Worm (Caenorhabditis elegans) whole organism, young adult: ENCODE measurements around the gene T10B5.7.
"Not testable (repeated sequence)": the region's sequence is repeated elsewhere in the genome, so short reads cannot be mapped to it uniquely, and the experiment has no call there.

Experiments
- B0261.1 ChIP-seq: sonication (generic microtip); optimal IDR thresholded peaks from 2 replicates; lab custom pipeline; 2016; ENCODE audit warnings: mild to moderate bottlenecking, missing genetic modification characterization, moderate library complexity, missing compliant biosample characterization
- F10E7.11 ChIP-seq: sonication (generic microtip); optimal IDR thresholded peaks from 2 replicates; lab custom pipeline; 2017; ENCODE audit warnings: mild to moderate bottlenecking, missing genetic modification characterization, moderate library complexity, missing compliant biosample characterization
- F33H1.4 ChIP-seq: fragments of 200-800 bp; sonication (Bioruptor generic); IDR thresholded peaks from 2 replicates; pipeline ENCODE4 v1.3.6; 2022; ENCODE audit warnings: missing genetic modification reagents, missing genetic modification characterization, missing compliant biosample characterization
- F37B4.10 ChIP-seq: fragments of 200-800 bp; sonication (Bioruptor generic); IDR thresholded peaks from 2 replicates; pipeline ENCODE4 v1.3.6; 2022; ENCODE audit warnings: missing genetic modification characterization, missing compliant biosample characterization
- Y67H2A.10 ChIP-seq: fragments of 200-800 bp; sonication (Bioruptor generic); conservative IDR thresholded peaks from 2 replicates; pipeline ENCODE4 v1.3.6; 2022; ENCODE audit warnings: missing genetic modification reagents, missing genetic modification characterization, missing compliant biosample characterization
- Y95B8A.8 ChIP-seq: fragments of 200-800 bp; sonication (Bioruptor generic); IDR thresholded peaks from 2 replicates; pipeline ENCODE4 v1.3.6; 2022; ENCODE audit warnings: missing genetic modification reagents, missing genetic modification characterization, missing compliant biosample characterization
- akir-1 ChIP-seq: fragments of 200-800 bp; sonication (Bioruptor generic); optimal IDR thresholded peaks from 2 replicates; lab custom pipeline; 2018; ENCODE audit warnings: mild to moderate bottlenecking, missing genetic modification characterization, moderate library complexity, missing compliant biosample characterization
- ama-1 ChIP-seq, 3 experiments: fragments of 150-350 bp in 1 of 3; sonication (generic microtip) in 2 of 3; optimal IDR thresholded peaks; 2 replicates each; lab custom pipeline; 2014 to 2018; ENCODE audit warnings: missing biosample characterization in 2 of 3, missing genetic modification characterization in 2 of 3, missing genetic modification reagents in 2 of 3
- aptf-2 ChIP-seq: fragments of 200-800 bp; sonication (Bioruptor generic); conservative IDR thresholded peaks from 2 replicates; pipeline ENCODE4 v1.3.6; 2022; ENCODE audit warnings: missing genetic modification reagents, missing genetic modification characterization, missing compliant biosample characterization
- atf-7 ChIP-seq: sonication (generic microtip); optimal IDR thresholded peaks from 2 replicates; lab custom pipeline; 2017; ENCODE audit warnings: mild to moderate bottlenecking, missing genetic modification characterization, missing compliant biosample characterization
- ccch-3 ChIP-seq: fragments of 200-800 bp; sonication (Bioruptor generic); optimal IDR thresholded peaks from 2 replicates; lab custom pipeline; 2018; ENCODE audit warnings: mild to moderate bottlenecking, missing genetic modification characterization, missing compliant biosample characterization
- dox-1 ChIP-seq: fragments of 200-800 bp; sonication (Bioruptor generic); IDR thresholded peaks from 2 replicates; pipeline ENCODE4 v1.3.6; 2022; ENCODE audit warnings: missing genetic modification reagents, missing genetic modification characterization, missing compliant biosample characterization
- efl-1 ChIP-seq: fragments of 150-350 bp; optimal IDR thresholded peaks from 2 replicates; lab custom pipeline; 2014; ENCODE audit warnings: missing biosample characterization, missing genetic modification reagents, missing genetic modification characterization
- him-1 ChIP-seq: sonication (generic microtip); optimal IDR thresholded peaks from 2 replicates; lab custom pipeline; 2016; ENCODE audit warnings: missing genotype, missing genetic modification reagents, missing genetic modification characterization, missing compliant biosample characterization
- hmg-20 ChIP-seq: fragments of 200-800 bp; sonication (Bioruptor generic); IDR thresholded peaks from 2 replicates; pipeline ENCODE4 v1.3.6; 2022; ENCODE audit warnings: missing genetic modification reagents, missing genetic modification characterization, missing compliant biosample characterization
- let-526 ChIP-seq: fragments of 200-800 bp; sonication (Bioruptor generic); IDR thresholded peaks from 2 replicates; pipeline ENCODE4 v1.3.6; 2022; ENCODE audit warnings: missing genetic modification reagents, missing genetic modification characterization, missing compliant biosample characterization
- lin-35 ChIP-seq, 3 experiments: fragments of 150-350 bp in 2 of 3; sonication (generic microtip) in 1 of 3; optimal IDR thresholded peaks; 2 replicates each; lab custom pipeline; 2014 to 2018; ENCODE audit warnings: missing biosample characterization in 3 of 3, missing genetic modification characterization in 3 of 3, missing genetic modification reagents in 3 of 3
- lsl-1 ChIP-seq: fragments of 200-800 bp; sonication (Bioruptor generic); optimal IDR thresholded peaks from 2 replicates; lab custom pipeline; 2018; ENCODE audit warnings: mild to moderate bottlenecking, missing genetic modification characterization, moderate library complexity, missing compliant biosample characterization
- madf-3 ChIP-seq: fragments of 200-800 bp; sonication (Bioruptor generic); IDR thresholded peaks from 2 replicates; pipeline ENCODE4 v1.3.6; 2022; ENCODE audit warnings: missing genetic modification reagents, missing genetic modification characterization, missing compliant biosample characterization
- madf-8 ChIP-seq: fragments of 200-800 bp; sonication (Bioruptor generic); conservative IDR thresholded peaks from 2 replicates; pipeline ENCODE4 v1.3.6; 2022; ENCODE audit warnings: missing genetic modification reagents, missing genetic modification characterization, missing compliant biosample characterization
- mcd-1 ChIP-seq: fragments of 200-800 bp; sonication (Bioruptor generic); IDR thresholded peaks from 2 replicates; pipeline ENCODE4 v1.3.6; 2022; ENCODE audit warnings: missing genetic modification reagents, missing genetic modification characterization, missing compliant biosample characterization
- mxl-1 ChIP-seq: sonication (generic microtip); optimal IDR thresholded peaks from 2 replicates; lab custom pipeline; 2016; ENCODE audit warnings: missing genetic modification characterization, missing compliant biosample characterization
- nfya-1 ChIP-seq: sonication (generic microtip); optimal IDR thresholded peaks from 2 replicates; lab custom pipeline; 2017; ENCODE audit warnings: antibody characterized with exemption, missing compliant biosample characterization, missing genetic modification characterization, borderline replicate concordance; ENCODE audit not compliant: insufficient read depth
- nfyb-1 ChIP-seq: fragments of 200-800 bp; sonication (Bioruptor generic); IDR thresholded peaks from 2 replicates; pipeline ENCODE4 v1.3.6; 2022; ENCODE audit warnings: missing genetic modification reagents, missing genetic modification characterization, missing compliant biosample characterization
- nhr-80 ChIP-seq: sonication (generic microtip); optimal IDR thresholded peaks from 2 replicates; lab custom pipeline; 2016; ENCODE audit warnings: missing genetic modification characterization, missing compliant biosample characterization
- nhr-90 ChIP-seq: sonication (generic microtip); optimal IDR thresholded peaks from 2 replicates; lab custom pipeline; 2016; ENCODE audit warnings: missing genotype, mild to moderate bottlenecking, missing genetic modification characterization, missing compliant biosample characterization
- sdz-38 ChIP-seq: sonication (generic microtip); optimal IDR thresholded peaks from 2 replicates; lab custom pipeline; 2016; ENCODE audit warnings: missing genotype, missing genetic modification characterization, missing compliant biosample characterization
- snpc-1.1 ChIP-seq: sonication (generic microtip); optimal IDR thresholded peaks from 2 replicates; lab custom pipeline; 2017; ENCODE audit warnings: missing genetic modification characterization, mild to moderate bottlenecking, missing compliant biosample characterization, antibody characterized with exemption, moderate library complexity, missing genotype, missing genetic modification reagents; ENCODE audit not compliant: insufficient read depth
- sptf-2 ChIP-seq: fragments of 200-800 bp; sonication (Bioruptor generic); optimal IDR thresholded peaks from 2 replicates; lab custom pipeline; 2018; ENCODE audit warnings: mild to moderate bottlenecking, missing genetic modification characterization, missing compliant biosample characterization
- zfh-2 ChIP-seq: fragments of 200-800 bp; sonication (Bioruptor generic); conservative IDR thresholded peaks from 2 replicates; pipeline ENCODE4 v1.3.6; 2022; ENCODE audit warnings: missing genetic modification reagents, missing genetic modification characterization, missing compliant biosample characterization
- ztf-18 ChIP-seq: sonication (generic microtip); optimal IDR thresholded peaks from 2 replicates; lab custom pipeline; 2016; ENCODE audit warnings: missing genotype, mild to moderate bottlenecking, missing genetic modification characterization, missing compliant biosample characterization
- ztf-26 ChIP-seq: sonication (generic microtip); optimal IDR thresholded peaks from 2 replicates; lab custom pipeline; 2017; ENCODE audit warnings: missing genetic modification characterization, missing compliant biosample characterization

T10B5.7 gene

DNA sequence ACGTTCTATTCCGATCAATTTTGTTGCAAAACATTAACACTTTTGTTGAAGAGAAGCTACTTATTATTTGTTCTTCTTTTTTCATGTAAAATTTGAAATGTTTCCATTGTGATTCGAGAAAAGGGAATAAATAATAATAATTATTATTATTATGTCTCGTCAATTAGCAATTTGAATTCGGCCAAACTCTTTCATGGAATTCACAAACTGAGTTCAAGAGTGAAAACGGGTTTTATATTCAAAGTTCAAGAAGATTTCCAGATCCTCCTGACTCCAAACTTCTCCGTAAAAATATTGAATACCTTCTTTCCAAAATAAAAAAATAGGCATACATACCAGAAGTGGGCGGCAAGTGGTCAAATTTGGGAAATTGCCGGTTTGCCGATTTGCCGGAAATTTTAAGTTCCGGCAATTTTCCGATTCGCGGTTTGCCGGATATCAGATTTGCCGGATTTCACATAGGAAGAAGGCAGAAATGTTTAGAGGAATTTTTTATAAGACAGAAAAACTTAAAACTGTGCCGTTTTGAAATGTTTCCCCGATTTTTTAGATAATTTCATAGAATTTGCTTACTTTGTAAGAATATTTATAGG, 40.2 kb upstream of the T10B5.7 start:
- no peak for TF ChIP-seq let-526 (GFP tag; lab: Robert Waterston, UW)
- TF ChIP-seq madf-3 (GFP tag; lab: Robert Waterston, UW), result no peak
- peak; percentile 29 for TF ChIP-seq ama-1 (optimal IDR thresholded peaks at IDR 0.05; lab: Kevin White, UChicago)
- TF ChIP-seq ama-1 (GFP tag; optimal IDR thresholded peaks at IDR 0.05; lab: Kevin White, UChicago), result no peak
- 0 out of 2 replicates have a peak, but pooled peaks have one; percentile 35 for TF ChIP-seq zfh-2 (GFP tag; lab: Robert Waterston, UW)
- TF ChIP-seq lin-35 (GFP tag; optimal IDR thresholded peaks at IDR 0.05; lab: Kevin White, UChicago), result no peak
- no peak for TF ChIP-seq nhr-80
- peak; percentile 15 for TF ChIP-seq sptf-2
- TF ChIP-seq Y67H2A.10 (GFP tag; lab: Robert Waterston, UW), result no peak
- peak; percentile 14 for TF ChIP-seq ztf-26
- peak; percentile 32; the same call in 1 of the 2 replicates for TF ChIP-seq dox-1 (GFP tag; lab: Robert Waterston, UW)
- TF ChIP-seq aptf-2 (GFP tag; lab: Robert Waterston, UW), result no peak
- no peak for TF ChIP-seq hmg-20 (GFP tag; lab: Robert Waterston, UW)
- TF ChIP-seq F37B4.10 (GFP tag; lab: Robert Waterston, UW), result no peak
- TF ChIP-seq ztf-18 (tag; lab: Kevin White, UChicago), result no peak
- TF ChIP-seq sdz-38 (tag; lab: Kevin White, UChicago), result no peak

DNA sequence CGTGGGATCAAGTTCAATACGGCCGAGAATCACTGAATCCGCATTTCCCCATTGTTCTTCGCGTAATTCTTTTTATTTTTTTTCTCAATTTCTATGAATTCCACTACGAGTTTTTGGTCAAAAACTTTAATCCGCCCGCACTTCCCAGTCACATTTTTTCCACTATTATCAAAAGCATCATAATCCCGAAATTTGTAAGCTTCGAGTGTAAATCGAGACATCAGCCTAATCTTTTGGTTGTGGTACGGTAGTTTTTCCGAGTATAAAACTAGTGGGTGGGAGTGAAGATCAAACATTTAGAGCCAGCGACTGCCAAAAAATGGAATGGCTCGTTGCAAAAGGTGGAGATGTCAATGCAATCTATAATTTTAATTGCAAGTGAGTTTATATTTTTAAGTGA, 38.8 kb upstream of the T10B5.7 start, which contains the start of gene srt-42:
Gene srt-42, plus strand, starts transcription at position 301 of the 400 bp plus-strand sequence.
- TF ChIP-seq F33H1.4 (GFP tag; lab: Robert Waterston, UW) (no peak), ccch-3 (GFP tag; lab: Kevin White, UChicago) (no peak), lsl-1 (GFP tag; lab: Kevin White, UChicago) (no peak), akir-1 (no peak), F10E7.11 (tag; lab: Kevin White, UChicago) (no peak), Y95B8A.8 (GFP tag; lab: Robert Waterston, UW) (no peak), mxl-1 (tag; lab: Kevin White, UChicago) (no peak), nhr-90 (tag; lab: Kevin White, UChicago) (no peak), sptf-2 (no peak), him-1 (no peak), efl-1 (no peak)
- TF ChIP-seq, all 124 proteins: peak for 0

DNA sequence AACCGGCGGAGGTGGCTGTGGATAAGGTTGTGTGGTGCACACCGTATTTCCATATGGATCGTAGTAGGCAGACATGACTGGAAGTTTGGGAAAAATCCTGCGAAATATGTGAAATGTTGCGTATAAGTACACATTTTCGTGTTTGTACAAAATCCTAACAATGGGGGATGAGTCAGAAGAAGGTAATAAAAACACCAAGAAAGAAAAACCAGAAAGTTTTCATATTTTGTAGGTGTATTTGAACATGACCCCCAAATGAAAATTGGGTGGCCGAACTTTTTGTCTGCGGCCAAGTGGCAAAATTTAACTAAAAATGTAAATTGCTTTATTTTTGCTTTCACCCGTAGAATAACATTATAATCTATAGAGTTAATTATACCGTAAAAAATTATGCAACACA, 35.0 kb upstream of the T10B5.7 start, which contains the start of gene Y46H3A.4:
Gene Y46H3A.4, minus strand, starts transcription at position 101 of the 400 bp plus-strand sequence.
- TF ChIP-seq snpc-1.1 (tag; lab: Kevin White, UChicago) (no peak), F33H1.4 (GFP tag; lab: Robert Waterston, UW) (no peak), atf-7 (tag; lab: Kevin White, UChicago) (no peak), madf-8 (GFP tag; lab: Robert Waterston, UW) (no peak), Y67H2A.10 (GFP tag; lab: Robert Waterston, UW) (no peak), mcd-1 (GFP tag; lab: Robert Waterston, UW) (no peak), B0261.1 (tag; lab: Kevin White, UChicago) (no peak)
- TF ChIP-seq, all 124 proteins: peak for 0

DNA sequence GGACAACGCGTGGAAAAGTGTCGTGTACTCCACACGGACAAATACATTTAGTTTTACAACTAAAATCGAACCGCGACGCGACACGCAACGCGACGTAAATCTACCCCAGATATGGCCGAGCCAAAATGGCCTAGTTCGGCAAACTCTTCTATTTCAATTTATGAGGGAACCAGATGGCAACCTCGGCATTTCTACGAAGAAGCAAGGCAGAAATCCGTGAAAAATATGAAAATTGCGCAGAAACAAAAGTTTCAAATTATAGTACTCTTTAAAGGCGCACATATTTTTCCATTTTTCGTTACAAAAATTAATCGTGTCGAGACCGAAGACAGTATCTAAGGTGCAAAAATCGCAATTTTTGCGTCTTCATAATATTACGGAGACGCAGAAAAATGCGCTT, 31.2 kb upstream of the T10B5.7 start, which contains the start of gene Y46H3A.5:
Gene Y46H3A.5, minus strand, starts transcription at position 101 of the 400 bp plus-strand sequence.
- TF ChIP-seq lin-35 (GFP tag; optimal IDR thresholded peaks at IDR 0.05; lab: Kevin White, UChicago); nfya-1; nfyb-1 (GFP tag; lab: Robert Waterston, UW): not testable (repeated sequence)
